Worm (Caenorhabditis elegans): ENCODE data around the gene Y37E11AL.9.

DNA sequence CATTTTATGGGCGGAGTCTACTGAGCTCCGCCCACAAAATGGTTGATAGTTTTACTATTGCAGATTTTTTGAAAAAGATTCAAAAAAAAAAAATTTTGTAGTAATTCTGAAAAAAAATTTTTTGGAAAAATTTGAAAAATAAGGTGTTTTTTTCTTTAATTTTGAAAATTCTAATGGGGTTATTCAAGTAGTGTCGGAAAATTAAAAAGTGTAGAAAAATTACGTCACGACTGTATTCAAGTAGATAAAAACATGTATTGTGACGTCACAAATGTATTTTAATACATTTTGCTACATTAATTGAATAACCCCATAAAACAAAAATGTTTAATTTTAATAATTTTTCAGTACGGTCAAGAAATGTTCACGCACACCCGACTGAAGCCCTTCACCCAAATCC is 32.8 kb upstream of the Y37E11AL.9 start:
- TF ChIP-seq alr-1 (tag; optimal IDR thresholded peaks at IDR 0.05) (no peak), mab-5 (tag; optimal IDR thresholded peaks at IDR 0.05) (no peak), egl-27 (tag; optimal IDR thresholded peaks at IDR 0.05) (no peak), ztf-4 (tag; optimal IDR thresholded peaks at IDR 0.05) (no peak), lsy-2 (tag; optimal IDR thresholded peaks at IDR 0.05) (no peak), ama-1 (optimal IDR thresholded peaks at IDR 0.05) (no peak), unc-62 (GFP tag; optimal IDR thresholded peaks at IDR 0.05) (no peak), ZK546.5 (tag; optimal IDR thresholded peaks at IDR 0.05) (no peak), snpc-4 (tag; optimal IDR thresholded peaks at IDR 0.05) (no peak), fos-1 (tag; optimal IDR thresholded peaks at IDR 0.05) (no peak), aly-2 (tag; optimal IDR thresholded peaks at IDR 0.05) (no peak), nhr-77 (tag; optimal IDR thresholded peaks at IDR 0.05) (no peak), nhr-21 (tag; optimal IDR thresholded peaks at IDR 0.05) (no peak)
